Worm (Caenorhabditis elegans) whole organism, young adult: ENCODE measurements around the gene abhd-5.1.

ENCODE experiments used
- B0336.3 ChIP-seq: fragments of 200-800 bp; sonication (Bioruptor generic); IDR thresholded peaks from 2 replicates; pipeline ENCODE4 v1.3.6; 2022; ENCODE audit warnings: missing genetic modification characterization, missing compliant biosample characterization
- C06A6.2 ChIP-seq: fragments of 200-800 bp; sonication (Bioruptor generic); conservative IDR thresholded peaks from 2 replicates; pipeline ENCODE4 v1.3.6; 2022; ENCODE audit warnings: missing genetic modification characterization, missing compliant biosample characterization
- F22D6.2 ChIP-seq: sonication (generic microtip); optimal IDR thresholded peaks from 2 replicates; lab custom pipeline; 2016; ENCODE audit warnings: mild to moderate bottlenecking, missing genetic modification characterization, missing compliant biosample characterization
- F37B4.10 ChIP-seq: fragments of 200-800 bp; sonication (Bioruptor generic); IDR thresholded peaks from 2 replicates; pipeline ENCODE4 v1.3.6; 2022; ENCODE audit warnings: missing genetic modification characterization, missing compliant biosample characterization
- F57C9.4 ChIP-seq: sonication (generic microtip); optimal IDR thresholded peaks from 2 replicates; lab custom pipeline; 2017; ENCODE audit warnings: mild to moderate bottlenecking, missing genetic modification characterization, missing compliant biosample characterization
- K11D2.4 ChIP-seq: fragments of 200-800 bp; sonication (Bioruptor generic); IDR thresholded peaks from 2 replicates; pipeline ENCODE4 v1.3.6; 2022; ENCODE audit warnings: missing genetic modification reagents, missing genetic modification characterization, missing compliant biosample characterization
- ZK185.1 ChIP-seq: sonication (generic microtip); optimal IDR thresholded peaks from 2 replicates; lab custom pipeline; 2016; ENCODE audit warnings: mild to moderate bottlenecking, missing genetic modification characterization, missing compliant biosample characterization; ENCODE audit not compliant: poor library complexity, severe bottlenecking
- aptf-3 ChIP-seq: fragments of 200-800 bp; sonication (Bioruptor generic); IDR thresholded peaks from 2 replicates; pipeline ENCODE4 v1.3.6; 2022; ENCODE audit warnings: missing genetic modification characterization, missing compliant biosample characterization
- atf-7 ChIP-seq: sonication (generic microtip); optimal IDR thresholded peaks from 2 replicates; lab custom pipeline; 2017; ENCODE audit warnings: mild to moderate bottlenecking, missing genetic modification characterization, missing compliant biosample characterization
- attf-5 ChIP-seq: fragments of 200-800 bp; sonication (Bioruptor generic); optimal IDR thresholded peaks from 2 replicates; lab custom pipeline; 2018; ENCODE audit warnings: mild to moderate bottlenecking, missing genetic modification characterization, missing compliant biosample characterization
- bed-2 ChIP-seq: fragments of 200-800 bp; sonication (Bioruptor generic); IDR thresholded peaks from 2 replicates; pipeline ENCODE4 v1.3.6; 2022; ENCODE audit warnings: missing genetic modification reagents, missing genetic modification characterization, missing compliant biosample characterization
- cebp-1 ChIP-seq, 2 experiments: fragments of 200-800 bp in 1 of 2; sonication (Bioruptor generic) in 1 of 2; sonication (generic microtip) in 1 of 2; IDR thresholded peaks in 1 of 2; optimal IDR thresholded peaks in 1 of 2; 2 replicates each; pipeline versions ENCODE4 v1.3.6 to Lab custom; 2017 to 2022; ENCODE audit warnings: missing compliant biosample characterization in 2 of 2, missing genetic modification characterization in 2 of 2, mild to moderate bottlenecking in 1 of 2, missing genetic modification reagents in 1 of 2, moderate library complexity in 1 of 2
- ceh-100 ChIP-seq: fragments of 200-800 bp; sonication (Bioruptor generic); IDR thresholded peaks from 2 replicates; pipeline ENCODE4 v1.3.6; 2022; ENCODE audit warnings: missing genetic modification reagents, missing genetic modification characterization, missing compliant biosample characterization
- ceh-27 ChIP-seq: fragments of 200-800 bp; sonication (Bioruptor generic); optimal IDR thresholded peaks from 2 replicates; lab custom pipeline; 2018; ENCODE audit warnings: mild to moderate bottlenecking, missing genetic modification characterization, moderate library complexity, missing compliant biosample characterization
- dpff-1 ChIP-seq: sonication (generic microtip); optimal IDR thresholded peaks from 2 replicates; lab custom pipeline; 2017; ENCODE audit warnings: mild to moderate bottlenecking, missing genetic modification characterization, missing compliant biosample characterization
- dpl-1 ChIP-seq: fragments of 150-350 bp; optimal IDR thresholded peaks from 2 replicates; lab custom pipeline; 2014; ENCODE audit warnings: missing biosample characterization, missing genetic modification reagents, missing genetic modification characterization
- efl-1 ChIP-seq: fragments of 150-350 bp; optimal IDR thresholded peaks from 2 replicates; lab custom pipeline; 2014; ENCODE audit warnings: missing biosample characterization, missing genetic modification reagents, missing genetic modification characterization
- egl-44 ChIP-seq: fragments of 200-800 bp; sonication (Bioruptor generic); IDR thresholded peaks from 2 replicates; pipeline ENCODE4 v1.3.6; 2022; ENCODE audit warnings: missing genetic modification reagents, missing genetic modification characterization, missing compliant biosample characterization
- egrh-3 ChIP-seq: fragments of 200-800 bp; sonication (Bioruptor generic); IDR thresholded peaks from 2 replicates; pipeline ENCODE4 v1.3.6; 2022; ENCODE audit warnings: missing genetic modification reagents, missing genetic modification characterization, missing compliant biosample characterization
- ekl-4 ChIP-seq: fragments of 200-800 bp; sonication (Bioruptor generic); IDR thresholded peaks from 2 replicates; pipeline ENCODE4 v1.3.6; 2022; ENCODE audit warnings: missing genetic modification reagents, missing genetic modification characterization, missing compliant biosample characterization
- him-1 ChIP-seq: sonication (generic microtip); optimal IDR thresholded peaks from 2 replicates; lab custom pipeline; 2016; ENCODE audit warnings: missing genotype, missing genetic modification reagents, missing genetic modification characterization, missing compliant biosample characterization
- hmg-1.2 ChIP-seq: fragments of 200-800 bp; sonication (Bioruptor generic); IDR thresholded peaks from 2 replicates; pipeline ENCODE4 v1.3.6; 2022; ENCODE audit warnings: missing genetic modification reagents, missing genetic modification characterization, missing compliant biosample characterization
- hmg-20 ChIP-seq: fragments of 200-800 bp; sonication (Bioruptor generic); IDR thresholded peaks from 2 replicates; pipeline ENCODE4 v1.3.6; 2022; ENCODE audit warnings: missing genetic modification reagents, missing genetic modification characterization, missing compliant biosample characterization
- hrde-1 ChIP-seq: sonication (generic microtip); optimal IDR thresholded peaks from 2 replicates; lab custom pipeline; 2016; ENCODE audit warnings: missing genetic modification characterization, mild to moderate bottlenecking, missing compliant biosample characterization, moderate library complexity, missing genotype, missing genetic modification reagents, borderline replicate concordance
- lin-35 ChIP-seq, 3 experiments: fragments of 150-350 bp in 2 of 3; sonication (generic microtip) in 1 of 3; optimal IDR thresholded peaks; 2 replicates each; lab custom pipeline; 2014 to 2018; ENCODE audit warnings: missing biosample characterization in 3 of 3, missing genetic modification characterization in 3 of 3, missing genetic modification reagents in 3 of 3
- madf-6 ChIP-seq: fragments of 200-800 bp; sonication (Bioruptor generic); IDR thresholded peaks from 2 replicates; pipeline ENCODE4 v1.3.6; 2022; ENCODE audit warnings: missing genetic modification reagents, missing genetic modification characterization, missing compliant biosample characterization
- madf-8 ChIP-seq: fragments of 200-800 bp; sonication (Bioruptor generic); conservative IDR thresholded peaks from 2 replicates; pipeline ENCODE4 v1.3.6; 2022; ENCODE audit warnings: missing genetic modification reagents, missing genetic modification characterization, missing compliant biosample characterization
- mcd-1 ChIP-seq: fragments of 200-800 bp; sonication (Bioruptor generic); IDR thresholded peaks from 2 replicates; pipeline ENCODE4 v1.3.6; 2022; ENCODE audit warnings: missing genetic modification reagents, missing genetic modification characterization, missing compliant biosample characterization
- mes-4 ChIP-seq: sonication (generic microtip); optimal IDR thresholded peaks from 2 replicates; lab custom pipeline; 2016; ENCODE audit warnings: missing genotype, missing genetic modification characterization, missing compliant biosample characterization
- nfya-2 ChIP-seq: fragments of 200-800 bp; sonication (Bioruptor generic); IDR thresholded peaks from 2 replicates; pipeline ENCODE4 v1.3.6; 2022; ENCODE audit warnings: missing genetic modification reagents, missing genetic modification characterization, missing compliant biosample characterization
- repo-1 ChIP-seq: sonication (generic microtip); optimal IDR thresholded peaks from 2 replicates; lab custom pipeline; 2017; ENCODE audit warnings: mild to moderate bottlenecking, missing genetic modification characterization, missing compliant biosample characterization
- sptf-2 ChIP-seq: fragments of 200-800 bp; sonication (Bioruptor generic); optimal IDR thresholded peaks from 2 replicates; lab custom pipeline; 2018; ENCODE audit warnings: mild to moderate bottlenecking, missing genetic modification characterization, missing compliant biosample characterization
- tlf-1 ChIP-seq: fragments of 200-800 bp; sonication (Bioruptor generic); optimal IDR thresholded peaks from 2 replicates; lab custom pipeline; 2018; ENCODE audit warnings: mild to moderate bottlenecking, missing genetic modification characterization, missing compliant biosample characterization
- unc-62 ChIP-seq: fragments of 150-350 bp; optimal IDR thresholded peaks from 2 replicates; lab custom pipeline; 2014; ENCODE audit warnings: missing biosample characterization, missing genetic modification reagents, missing genetic modification characterization
- zfh-2 ChIP-seq: fragments of 200-800 bp; sonication (Bioruptor generic); conservative IDR thresholded peaks from 2 replicates; pipeline ENCODE4 v1.3.6; 2022; ENCODE audit warnings: missing genetic modification reagents, missing genetic modification characterization, missing compliant biosample characterization
- ztf-22 ChIP-seq: fragments of 200-800 bp; sonication (Bioruptor generic); optimal IDR thresholded peaks from 2 replicates; lab custom pipeline; 2018; ENCODE audit warnings: mild to moderate bottlenecking, missing genetic modification characterization, moderate library complexity, missing compliant biosample characterization
- ztf-25 ChIP-seq: fragments of 200-800 bp; sonication (Bioruptor generic); IDR thresholded peaks from 2 replicates; pipeline ENCODE4 v1.3.6; 2022; ENCODE audit warnings: missing genetic modification reagents, missing genetic modification characterization, missing compliant biosample characterization

abhd-5.1 gene

ce11 chrV:4805847-4806246 lies 41.6 kb upstream of the abhd-5.1 start, which contains the start of gene R02F11.3:
TSS of gene R02F11.3 (minus strand) at chrV:4805947.
- TF ChIP-seq F57C9.4 (no peak), sptf-2 (GFP tag; lab: Kevin White, UChicago) (no peak), ekl-4 (GFP tag; lab: Robert Waterston, UW) (no peak), hrde-1 (tag; lab: Kevin White, UChicago) (no peak), hmg-20 (GFP tag; lab: Robert Waterston, UW) (no peak), tlf-1 (no peak), atf-7 (tag; lab: Kevin White, UChicago) (no peak), dpff-1 (tag; lab: Kevin White, UChicago) (no peak), C06A6.2 (GFP tag; lab: Robert Waterston, UW) (no peak), K11D2.4 (GFP tag; lab: Robert Waterston, UW) (no peak), repo-1 (no peak), dpl-1 (no peak), unc-62 (no peak), mes-4 (tag; lab: Kevin White, UChicago) (no peak), ZK185.1 (no peak)

- no peak for TF ChIP-seq repo-1
- TF ChIP-seq hmg-1.2 (GFP tag; lab: Robert Waterston, UW) = peak; percentile 28; the same call in 1 of the 2 replicates
Observed at ce11 chrV:4806859-4807258, 40.6 kb upstream of the abhd-5.1 start.

ce11 chrV:4810653-4811052 lies 36.8 kb upstream of the abhd-5.1 start:
- peak; percentile 5 for TF ChIP-seq ceh-27
- TF ChIP-seq ztf-22 (GFP tag; lab: Kevin White, UChicago) = no peak
- TF ChIP-seq dpl-1 = peak; percentile 5
- no peak for TF ChIP-seq cebp-1 (GFP tag; IDR thresholded peaks at IDR 0.05; lab: Robert Waterston, UW)
- peak; percentile 3 for TF ChIP-seq cebp-1 (tag; optimal IDR thresholded peaks at IDR 0.05; lab: Kevin White, UChicago)
- 0 out of 2 replicates have a peak, but pooled peaks have one; percentile 36 for TF ChIP-seq madf-6 (GFP tag; lab: Robert Waterston, UW)
- peak in 1 of 3 experiments; percentile 5 for TF ChIP-seq lin-35 (GFP tag; optimal IDR thresholded peaks at IDR 0.05; lab: Kevin White, UChicago)
- 0 out of 2 replicates have a peak, but pooled peaks have one; percentile 21 for TF ChIP-seq madf-8
- no peak for TF ChIP-seq F37B4.10
- TF ChIP-seq mcd-1 (GFP tag; lab: Robert Waterston, UW) = peak; percentile 60
- peak; percentile 12 for TF ChIP-seq attf-5 (GFP tag; lab: Kevin White, UChicago)
- no peak for TF ChIP-seq ZK185.1
- TF ChIP-seq aptf-3 (GFP tag; lab: Robert Waterston, UW) = no peak
- TF ChIP-seq ceh-100 = no peak
- no peak for TF ChIP-seq ztf-25 (GFP tag; lab: Robert Waterston, UW)
- no peak for TF ChIP-seq B0336.3 (GFP tag; lab: Robert Waterston, UW)
- TF ChIP-seq efl-1 (GFP tag; lab: Kevin White, UChicago) = no peak
- no peak for TF ChIP-seq him-1 (tag; lab: Kevin White, UChicago)
- peak; percentile 54; the same call in 1 of the 2 replicates for TF ChIP-seq egrh-3 (GFP tag; lab: Robert Waterston, UW)
- TF ChIP-seq zfh-2 = peak; percentile 89

- TF ChIP-seq nfya-2 (GFP tag; lab: Robert Waterston, UW) (no peak), egl-44 (GFP tag; lab: Robert Waterston, UW) (no peak), F22D6.2 (tag; lab: Kevin White, UChicago) (no peak), mes-4 (tag; lab: Kevin White, UChicago) (no peak), bed-2 (no peak)
Observed at ce11 chrV:4813825-4814224, 33.6 kb upstream of the abhd-5.1 start.
